Fruit fly (Drosophila melanogaster): ENCODE data around the gene CG9676.
A peak's percentile ranks its signal among the peaks of the same experiment; 100 is the strongest.

The CG9676 gene

DNA sequence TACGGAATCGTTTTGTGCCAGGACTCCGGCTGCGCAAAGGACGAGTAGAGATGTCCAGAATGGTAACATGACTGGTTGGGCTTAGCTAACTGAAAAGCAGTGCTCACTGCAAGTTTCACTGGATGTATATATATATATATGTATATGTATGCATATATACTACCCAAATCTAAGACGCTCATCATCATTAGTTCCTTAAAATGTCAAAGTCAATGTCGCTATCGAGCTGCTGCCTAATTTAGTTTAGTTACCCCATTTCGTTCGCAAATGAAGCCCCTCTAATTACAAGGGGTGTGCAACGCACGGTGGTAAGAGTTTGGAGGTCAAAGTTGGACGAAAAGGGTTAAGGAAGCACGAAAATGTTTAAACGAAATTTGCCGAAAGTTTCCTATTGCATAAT, at the start of gene CG9676:
TSS of gene CG9676 (minus strand) at position 101 of the 400 bp plus-strand sequence.
- TF ChIP-seq D1 (tag; optimal IDR thresholded peaks at IDR 0.05) (no peak), Pif1B (GFP tag; optimal IDR thresholded peaks at IDR 0.05) (no peak)

DNA sequence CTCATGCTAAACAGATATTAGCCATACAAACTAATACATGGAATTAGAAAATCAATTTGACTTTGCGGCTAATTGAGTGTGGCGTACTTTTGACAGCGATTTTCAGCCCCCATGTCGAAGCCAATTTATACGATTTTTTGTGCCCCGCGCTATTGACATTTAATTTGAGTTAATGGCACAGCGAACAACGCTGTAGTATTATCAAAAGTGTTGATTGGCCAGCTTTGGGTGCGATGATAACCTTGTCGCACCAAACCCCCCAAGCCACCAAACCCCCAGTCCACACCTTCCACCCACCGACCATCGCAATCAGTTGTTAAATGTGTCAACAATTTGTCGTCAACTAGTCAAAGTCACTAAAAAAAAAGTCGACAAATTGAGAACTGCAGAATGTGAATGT, 49.4 kb upstream of the CG9676 start:
- no peak for TF ChIP-seq CG8301 (tag; optimal IDR thresholded peaks at IDR 0.05)
- no peak for TF ChIP-seq D1 (tag; optimal IDR thresholded peaks at IDR 0.05)
- TF ChIP-seq CG12605 (GFP tag; IDR thresholded peaks at IDR 0.05) = no peak
- no peak for TF ChIP-seq CG34367 (tag; optimal IDR thresholded peaks at IDR 0.05)

DNA sequence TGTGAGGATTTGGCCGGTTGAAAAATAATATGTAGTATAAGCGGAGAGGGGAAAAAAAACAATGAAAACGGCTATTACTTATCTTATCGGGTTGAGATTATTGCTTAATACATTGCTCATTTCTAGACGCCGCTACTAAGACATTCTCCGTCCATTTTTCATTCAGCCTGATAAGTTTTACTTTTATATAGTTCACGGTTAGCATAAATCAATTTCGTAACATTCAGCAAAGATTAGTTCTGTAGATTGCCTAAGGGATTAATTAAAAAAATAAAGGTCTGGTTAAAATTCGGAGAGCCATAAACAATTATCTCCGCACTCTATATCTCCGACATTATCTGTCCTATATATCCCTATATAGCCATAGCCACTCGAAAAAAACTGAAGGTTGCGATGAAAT, 47.5 kb upstream of the CG9676 start:
- TF ChIP-seq D1 (tag; optimal IDR thresholded peaks at IDR 0.05) = no peak
- peak; percentile 11 for TF ChIP-seq EcR (GFP tag; optimal IDR thresholded peaks at IDR 0.05)
- TF ChIP-seq CG4496 (GFP tag; IDR thresholded peaks at IDR 0.05) = no peak

DNA sequence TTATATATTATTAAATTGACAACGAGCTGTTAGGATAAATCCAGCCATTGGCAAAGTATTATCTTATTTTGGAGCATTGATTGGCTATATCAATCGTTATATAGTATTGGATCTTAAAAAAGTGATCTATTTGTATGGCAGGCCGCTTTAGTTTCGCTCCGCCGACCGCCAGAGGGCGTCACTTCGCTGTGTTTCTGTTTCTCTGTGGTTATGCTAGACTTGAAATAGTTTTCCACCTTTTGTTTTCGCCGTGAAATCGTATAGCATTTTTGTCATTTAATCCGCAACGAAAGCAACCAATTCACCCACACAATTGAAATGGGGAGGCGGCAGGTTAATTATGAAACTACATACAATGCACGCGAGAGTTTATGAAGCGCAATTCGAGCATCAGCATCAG, 46.9 kb upstream of the CG9676 start:
- TF ChIP-seq CG8159 (tag; optimal IDR thresholded peaks at IDR 0.05) (no peak), Ets98B (GFP tag; IDR thresholded peaks at IDR 0.05) (no peak), rn (GFP tag; IDR thresholded peaks at IDR 0.05) (no peak), CG4496 (GFP tag; IDR thresholded peaks at IDR 0.05) (no peak), CG9948 (tag; optimal IDR thresholded peaks at IDR 0.05) (no peak), CG14655 (GFP tag; optimal IDR thresholded peaks at IDR 0.05) (no peak), D1 (tag; optimal IDR thresholded peaks at IDR 0.05) (no peak), CG10348 (GFP tag; IDR thresholded peaks at IDR 0.05) (no peak), CG15710 (tag; optimal IDR thresholded peaks at IDR 0.05) (no peak), CG17806 (tag; optimal IDR thresholded peaks at IDR 0.05) (no peak), Pif1B (GFP tag; optimal IDR thresholded peaks at IDR 0.05) (no peak), CG13204 (GFP tag; optimal IDR thresholded peaks at IDR 0.05) (no peak), Pif1A (GFP tag; optimal IDR thresholded peaks at IDR 0.05) (no peak), CG8301 (tag; optimal IDR thresholded peaks at IDR 0.05) (no peak), CG12605 (GFP tag; IDR thresholded peaks at IDR 0.05) (no peak), fd96Ca (GFP tag; IDR thresholded peaks at IDR 0.05) (no peak), Snoo (tag; optimal IDR thresholded peaks at IDR 0.05) (no peak), gl (tag; optimal IDR thresholded peaks at IDR 0.05) (no peak), CG34367 (tag; optimal IDR thresholded peaks at IDR 0.05) (no peak)

DNA sequence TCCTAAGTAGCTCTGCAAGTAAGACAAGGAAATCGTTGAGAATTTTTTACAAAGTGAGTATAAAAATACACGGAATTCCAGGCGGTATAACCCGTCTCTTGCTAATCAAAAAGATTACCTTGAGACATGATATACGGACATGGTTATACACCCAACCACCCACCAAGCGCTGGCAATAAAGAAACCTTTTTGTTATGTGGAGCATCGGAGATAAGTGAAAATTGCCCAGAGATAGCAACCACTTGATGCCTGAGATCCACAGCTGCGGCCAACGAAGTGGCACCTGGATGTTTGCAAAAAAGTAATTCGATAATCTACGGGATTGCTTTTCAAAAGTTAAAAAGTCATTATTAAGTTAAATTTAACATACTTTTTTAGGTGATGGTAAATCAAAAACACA, 46.0 kb upstream of the CG9676 start:
- no peak for TF ChIP-seq CG17806 (tag; optimal IDR thresholded peaks at IDR 0.05)
- no peak for TF ChIP-seq CG8301 (tag; optimal IDR thresholded peaks at IDR 0.05)
- no peak for TF ChIP-seq CG14655 (GFP tag; optimal IDR thresholded peaks at IDR 0.05)
- TF ChIP-seq Pif1A (GFP tag; optimal IDR thresholded peaks at IDR 0.05) = no peak
- no peak for TF ChIP-seq CG4496 (GFP tag; IDR thresholded peaks at IDR 0.05)
- no peak for TF ChIP-seq CG15710 (tag; optimal IDR thresholded peaks at IDR 0.05)
- TF ChIP-seq CG34367 (tag; optimal IDR thresholded peaks at IDR 0.05) = no peak
- TF ChIP-seq CG32121 (GFP tag; IDR thresholded peaks at IDR 0.05) = no peak
- TF ChIP-seq Ets98B (GFP tag; IDR thresholded peaks at IDR 0.05) = no peak
- no peak for TF ChIP-seq Snoo (tag; optimal IDR thresholded peaks at IDR 0.05)
- no peak for TF ChIP-seq CG10348 (GFP tag; IDR thresholded peaks at IDR 0.05)

DNA sequence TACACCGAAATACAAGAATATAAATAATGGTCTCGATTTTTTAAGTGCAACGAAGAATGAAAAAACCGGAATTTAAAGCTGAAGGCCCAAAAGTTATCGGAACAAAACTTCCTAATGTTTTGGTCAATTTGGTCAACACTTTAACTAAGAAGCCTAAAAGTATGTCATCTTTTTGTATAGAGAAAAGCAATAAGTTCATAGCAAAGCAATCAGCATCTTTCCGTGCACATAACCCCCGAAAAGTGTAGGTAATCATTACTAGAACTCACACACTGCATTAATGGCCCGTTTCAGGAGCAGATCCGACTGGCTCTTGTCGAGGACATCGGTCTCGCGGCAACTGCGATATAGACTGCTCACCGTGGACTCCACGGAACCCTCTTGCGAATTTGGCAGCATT, 44.4 kb upstream of the CG9676 start:
- no peak for TF ChIP-seq CG13204 (GFP tag; optimal IDR thresholded peaks at IDR 0.05)
- no peak for TF ChIP-seq gl (tag; optimal IDR thresholded peaks at IDR 0.05)
- TF ChIP-seq CG4496 (GFP tag; IDR thresholded peaks at IDR 0.05) = no peak
- TF ChIP-seq Snoo (tag; optimal IDR thresholded peaks at IDR 0.05) = no peak
- TF ChIP-seq CG34367 (tag; optimal IDR thresholded peaks at IDR 0.05) = no peak
- TF ChIP-seq CG15710 (tag; optimal IDR thresholded peaks at IDR 0.05) = no peak
- TF ChIP-seq fd96Ca (GFP tag; IDR thresholded peaks at IDR 0.05) = no peak
- no peak for TF ChIP-seq Pif1A (GFP tag; optimal IDR thresholded peaks at IDR 0.05)
- TF ChIP-seq CG12605 (GFP tag; IDR thresholded peaks at IDR 0.05) = no peak
- TF ChIP-seq CG9948 (tag; optimal IDR thresholded peaks at IDR 0.05) = no peak
- no peak for TF ChIP-seq Pif1B (GFP tag; optimal IDR thresholded peaks at IDR 0.05)
- no peak for TF ChIP-seq rn (GFP tag; IDR thresholded peaks at IDR 0.05)
- no peak for TF ChIP-seq EcR (GFP tag; optimal IDR thresholded peaks at IDR 0.05)
- TF ChIP-seq Ets98B (GFP tag; IDR thresholded peaks at IDR 0.05) = no peak
- TF ChIP-seq CG17806 (tag; optimal IDR thresholded peaks at IDR 0.05) = no peak
- no peak for TF ChIP-seq CG14655 (GFP tag; optimal IDR thresholded peaks at IDR 0.05)
- no peak for TF ChIP-seq CG8159 (tag; optimal IDR thresholded peaks at IDR 0.05)
- TF ChIP-seq D1 (tag; optimal IDR thresholded peaks at IDR 0.05) = no peak
- TF ChIP-seq CG10348 (GFP tag; IDR thresholded peaks at IDR 0.05) = no peak

DNA sequence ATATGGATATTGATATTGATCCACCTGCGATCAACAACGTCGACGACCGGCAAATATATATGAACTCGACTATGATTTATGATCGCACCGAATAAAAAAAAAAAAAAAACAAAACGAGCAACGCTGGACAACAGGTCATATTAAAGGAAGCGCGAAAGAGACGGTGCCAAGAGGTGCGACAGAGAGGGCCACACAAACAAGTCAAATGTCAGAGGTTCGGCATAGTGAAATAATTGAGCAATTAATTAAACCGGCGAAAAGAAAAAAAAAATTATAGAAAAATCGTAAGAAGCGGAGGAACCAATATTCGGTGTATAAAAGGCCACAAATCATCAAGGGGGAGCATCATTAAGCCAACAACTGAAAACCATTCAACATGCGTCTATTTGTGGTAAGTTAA, 42.6 kb upstream of the CG9676 start, which contains the start of gene Twdlalpha:
TSS of gene Twdlalpha (plus strand) at position 301 of the 400 bp plus-strand sequence.
- TF ChIP-seq CG4496 (GFP tag; IDR thresholded peaks at IDR 0.05) (no peak), Ets98B (GFP tag; IDR thresholded peaks at IDR 0.05) (no peak), EcR (GFP tag; optimal IDR thresholded peaks at IDR 0.05) (no peak), CG32121 (GFP tag; IDR thresholded peaks at IDR 0.05) (no peak), CG8301 (tag; optimal IDR thresholded peaks at IDR 0.05) (no peak), CG13204 (GFP tag; optimal IDR thresholded peaks at IDR 0.05) (no peak), CG10348 (GFP tag; IDR thresholded peaks at IDR 0.05) (no peak), CG17806 (tag; optimal IDR thresholded peaks at IDR 0.05) (no peak)

Data from whole organism, pupa.